Fruit fly (Drosophila melanogaster) whole organism, embryonic: ENCODE measurements around the gene CG7298.

Experiments
- Antp ChIP-seq: fragments of 200-800 bp; sonication (Bioruptor generic); optimal IDR thresholded peaks from 3 replicates; lab custom pipeline; 2016; ENCODE audit warnings: missing biosample characterization, missing genetic modification characterization
- B-H2 ChIP-seq: fragments of 200-800 bp; sonication (Bioruptor generic); optimal IDR thresholded peaks from 2 replicates; lab custom pipeline; 2018; ENCODE audit warnings: missing biosample characterization, mild to moderate bottlenecking, missing genetic modification characterization
- BtbVII ChIP-seq: fragments of 200-800 bp; sonication (Bioruptor generic); optimal IDR thresholded peaks from 3 replicates; lab custom pipeline; 2017; ENCODE audit warnings: missing biosample characterization, mild to moderate bottlenecking, missing genetic modification characterization
- CG10366 ChIP-seq: fragments of 200-800 bp; sonication (Bioruptor generic); IDR thresholded peaks from 2 replicates; pipeline ENCODE4 v1.3.6; 2022; ENCODE audit warnings: missing biosample characterization, missing genetic modification characterization
- CG11085 ChIP-seq: fragments of 200-800 bp; sonication (Bioruptor generic); IDR thresholded peaks from 2 replicates; pipeline ENCODE4 v1.3.6; 2022; ENCODE audit warnings: missing biosample characterization, missing genetic modification characterization
- CG11247 ChIP-seq: fragments of 200-800 bp; sonication (Bioruptor generic); IDR thresholded peaks from 2 replicates; pipeline ENCODE4 v1.3.6; 2022; ENCODE audit warnings: missing biosample characterization, missing genetic modification characterization
- CG11560 ChIP-seq: fragments of 200-800 bp; sonication (Bioruptor generic); IDR thresholded peaks from 3 replicates; pipeline ENCODE4 v1.3.6; 2022; ENCODE audit warnings: missing biosample characterization, missing genetic modification characterization
- CG11696 ChIP-seq: fragments of 200-800 bp; sonication (Bioruptor generic); IDR thresholded peaks from 2 replicates; pipeline ENCODE4 v1.3.6; 2022; ENCODE audit warnings: missing biosample characterization, missing genetic modification characterization
- CG12391 ChIP-seq: fragments of 200-800 bp; sonication (Bioruptor generic); optimal IDR thresholded peaks from 3 replicates; lab custom pipeline; 2018; ENCODE audit warnings: missing biosample characterization, mild to moderate bottlenecking, missing genetic modification characterization, moderate library complexity
- CG13424 ChIP-seq: fragments of 200-800 bp; sonication (Bioruptor generic); optimal IDR thresholded peaks from 2 replicates; lab custom pipeline; 2019; ENCODE audit warnings: missing biosample characterization, mild to moderate bottlenecking, missing genetic modification characterization, moderate library complexity
- CG13624 ChIP-seq: fragments of 200-800 bp; sonication (Bioruptor generic); optimal IDR thresholded peaks from 2 replicates; lab custom pipeline; 2016; ENCODE audit warnings: missing biosample characterization, missing genetic modification characterization
- CG15514 ChIP-seq: fragments of 200-800 bp; sonication (Bioruptor generic); optimal IDR thresholded peaks from 3 replicates; lab custom pipeline; 2017; ENCODE audit warnings: missing biosample characterization, missing genetic modification characterization, mild to moderate bottlenecking, moderate library complexity, missing genetic modification reagents
- CG17361 ChIP-seq: fragments of 200-800 bp; sonication (Bioruptor generic); IDR thresholded peaks from 3 replicates; pipeline ENCODE4 v1.3.6; 2022; ENCODE audit warnings: missing biosample characterization, missing genetic modification characterization
- CG17385 ChIP-seq: fragments of 200-800 bp; sonication (Bioruptor generic); optimal IDR thresholded peaks from 3 replicates; lab custom pipeline; 2018; ENCODE audit warnings: missing biosample characterization, mild to moderate bottlenecking, missing genetic modification characterization
- CG17829 ChIP-seq: fragments of 200-800 bp; optimal IDR thresholded peaks from 2 replicates; lab custom pipeline; 2019; ENCODE audit warnings: missing biosample characterization, mild to moderate bottlenecking, missing genetic modification characterization, moderate library complexity
- CG18599 ChIP-seq: fragments of 200-800 bp; sonication (Bioruptor generic); optimal IDR thresholded peaks from 3 replicates; lab custom pipeline; 2017; ENCODE audit warnings: missing biosample characterization, missing genetic modification characterization, mild to moderate bottlenecking, moderate library complexity, missing genetic modification reagents
- CG18764 ChIP-seq: fragments of 200-800 bp; sonication (Bioruptor generic); optimal IDR thresholded peaks from 3 replicates; lab custom pipeline; 2016; ENCODE audit warnings: missing biosample characterization, missing genetic modification characterization
- CG2199 ChIP-seq: fragments of 200-800 bp; sonication (Bioruptor generic); IDR thresholded peaks from 3 replicates; pipeline ENCODE4 v1.3.6; 2022; ENCODE audit warnings: missing biosample characterization, missing genetic modification characterization
- CG2712 ChIP-seq: fragments of 200-800 bp; optimal IDR thresholded peaks from 3 replicates; lab custom pipeline; 2019; ENCODE audit warnings: missing biosample characterization, mild to moderate bottlenecking, missing genetic modification characterization, moderate library complexity
- CG2889 ChIP-seq: fragments of 200-800 bp; sonication (Bioruptor generic); IDR thresholded peaks from 3 replicates; pipeline ENCODE4 v1.3.6; 2022; ENCODE audit warnings: missing biosample characterization, missing genetic modification characterization
- CG31441 ChIP-seq: fragments of 200-800 bp; sonication (Bioruptor generic); IDR thresholded peaks from 2 replicates; pipeline ENCODE4 v1.3.6; 2022; ENCODE audit warnings: missing biosample characterization, missing genetic modification characterization
- Dfd ChIP-seq, 2 experiments: fragments of >200 bp; optimal IDR thresholded peaks; 2 replicates each; lab custom pipeline; 2017; ENCODE audit warnings: missing biosample characterization in 2 of 2, missing genetic modification characterization in 2 of 2
- Fer1 ChIP-seq: fragments of 200-800 bp; sonication (Bioruptor generic); optimal IDR thresholded peaks from 2 replicates; lab custom pipeline; 2017; ENCODE audit warnings: missing biosample characterization, mild to moderate bottlenecking, missing genetic modification characterization
- Hmr ChIP-seq: fragments of 200-800 bp; sonication (Bioruptor generic); optimal IDR thresholded peaks from 3 replicates; lab custom pipeline; 2017; ENCODE audit warnings: mild to moderate bottlenecking, missing biosample characterization, missing genetic modification reagents, missing genetic modification characterization
- MTF-1 ChIP-seq: fragments of 200-800 bp; sonication (Bioruptor generic); optimal IDR thresholded peaks from 2 replicates; lab custom pipeline; 2018; ENCODE audit warnings: missing biosample characterization, mild to moderate bottlenecking, missing genetic modification characterization, borderline replicate concordance
- Optix ChIP-seq: fragments of 200-800 bp; sonication (Bioruptor generic); IDR thresholded peaks from 3 replicates; pipeline ENCODE4 v1.3.6; 2022; ENCODE audit warnings: missing biosample characterization, missing genetic modification characterization
- PHDP ChIP-seq: fragments of 200-800 bp; sonication (Bioruptor generic); optimal IDR thresholded peaks from 3 replicates; lab custom pipeline; 2018; ENCODE audit warnings: missing biosample characterization, mild to moderate bottlenecking, missing genetic modification characterization, moderate library complexity
- Poxn ChIP-seq: fragments of 200-800 bp; sonication (Bioruptor generic); IDR thresholded peaks from 2 replicates; pipeline ENCODE4 v1.3.6; 2022; ENCODE audit warnings: missing biosample characterization, missing genetic modification characterization
- Vsx1 ChIP-seq: fragments of 200-800 bp; sonication (Bioruptor generic); optimal IDR thresholded peaks from 2 replicates; lab custom pipeline; 2017; ENCODE audit warnings: missing biosample characterization, mild to moderate bottlenecking, missing genetic modification characterization, missing genetic modification reagents
- ac ChIP-seq: fragments of 200-800 bp; sonication (Bioruptor generic); optimal IDR thresholded peaks from 3 replicates; lab custom pipeline; 2017; ENCODE audit warnings: missing biosample characterization, mild to moderate bottlenecking, missing genetic modification characterization
- ato ChIP-seq: fragments of 200-800 bp; sonication (Bioruptor generic); IDR thresholded peaks from 2 replicates; pipeline ENCODE4 v1.3.6; 2022; ENCODE audit warnings: missing biosample characterization, missing genetic modification characterization; ENCODE audit not compliant: partially characterized antibody
- caup ChIP-seq: fragments of 200-800 bp; sonication (Bioruptor generic); optimal IDR thresholded peaks from 3 replicates; lab custom pipeline; 2017; ENCODE audit warnings: missing biosample characterization, mild to moderate bottlenecking, missing genetic modification characterization, moderate library complexity; ENCODE audit not compliant: severe bottlenecking
- chinmo ChIP-seq: fragments of 200-800 bp; sonication (Bioruptor generic); IDR thresholded peaks from 4 replicates; pipeline ENCODE4 v1.3.6; 2022; ENCODE audit warnings: missing biosample characterization, missing genetic modification characterization; ENCODE audit not compliant: partially characterized antibody
- dm ChIP-seq: fragments of 200-800 bp; sonication (Bioruptor generic); optimal IDR thresholded peaks from 3 replicates; lab custom pipeline; 2016; ENCODE audit warnings: missing biosample characterization, missing genetic modification characterization
- dysf ChIP-seq: fragments of 200-800 bp; sonication (Bioruptor generic); IDR thresholded peaks from 3 replicates; pipeline ENCODE4 v1.3.6; 2022; ENCODE audit warnings: missing biosample characterization, missing genetic modification characterization
- en ChIP-seq: fragments of 200-800 bp; sonication (Bioruptor generic); optimal IDR thresholded peaks from 2 replicates; lab custom pipeline; 2016; ENCODE audit warnings: missing biosample characterization, missing genetic modification characterization
- fd3F ChIP-seq: fragments of 200-800 bp; sonication (Bioruptor generic); optimal IDR thresholded peaks from 2 replicates; lab custom pipeline; 2018; ENCODE audit warnings: missing biosample characterization, mild to moderate bottlenecking, missing genetic modification characterization, moderate library complexity
- gce ChIP-seq: fragments of 200-800 bp; sonication (Bioruptor generic); IDR thresholded peaks from 3 replicates; pipeline ENCODE4 v1.3.6; 2022; ENCODE audit warnings: missing biosample characterization, missing genetic modification characterization
- grau ChIP-seq: fragments of 200-800 bp; optimal IDR thresholded peaks from 3 replicates; lab custom pipeline; 2019; ENCODE audit warnings: missing biosample characterization, mild to moderate bottlenecking, missing genetic modification characterization, moderate library complexity
- luna ChIP-seq: fragments of 200-800 bp; sonication (Bioruptor generic); optimal IDR thresholded peaks from 2 replicates; lab custom pipeline; 2016; ENCODE audit warnings: missing biosample characterization, missing genetic modification characterization
- oc ChIP-seq: fragments of 200-800 bp; sonication (Bioruptor generic); optimal IDR thresholded peaks from 2 replicates; lab custom pipeline; 2018; ENCODE audit warnings: missing biosample characterization, mild to moderate bottlenecking, missing genetic modification characterization, moderate library complexity
- odd ChIP-seq: fragments of 200-800 bp; sonication (Bioruptor generic); optimal IDR thresholded peaks from 2 replicates; lab custom pipeline; 2017; ENCODE audit warnings: missing biosample characterization, mild to moderate bottlenecking, missing genetic modification characterization
- onecut ChIP-seq: fragments of 200-800 bp; sonication (Bioruptor generic); IDR thresholded peaks from 2 replicates; pipeline ENCODE4 v1.3.6; 2022; ENCODE audit warnings: missing biosample characterization, missing genetic modification characterization
- seq ChIP-seq: fragments of 200-800 bp; sonication (Bioruptor generic); IDR thresholded peaks from 2 replicates; pipeline ENCODE4 v1.3.6; 2022; ENCODE audit warnings: missing biosample characterization, missing genetic modification characterization
- sisA ChIP-seq: fragments of 200-800 bp; sonication (Bioruptor generic); IDR thresholded peaks from 2 replicates; pipeline ENCODE4 v1.3.6; 2022; ENCODE audit warnings: missing biosample characterization, missing genetic modification characterization
- so ChIP-seq: fragments of 200-800 bp; sonication (Bioruptor generic); IDR thresholded peaks from 3 replicates; pipeline ENCODE4 v1.3.6; 2022; ENCODE audit warnings: missing biosample characterization, missing genetic modification characterization

CG7298 gene

dm6 chr3L:20192872-20193747, 10.4 kb downstream of the CG7298 start (continued):
- no peak for TF ChIP-seq Antp
- no peak for TF ChIP-seq Fer1 (GFP tag; lab: Kevin White, UChicago)
- TF ChIP-seq CG11696 (GFP tag; lab: Robert Waterston, UW), result no peak
- TF ChIP-seq dm (GFP tag; lab: Kevin White, UChicago), result no peak
- no peak for TF ChIP-seq ato
- TF ChIP-seq CG2712 (tag; lab: Kevin White, UChicago), result no peak
- TF ChIP-seq CG11247, result no peak
- no peak for TF ChIP-seq CG15514 (GFP tag; lab: Kevin White, UChicago)
- TF ChIP-seq ac, result no peak
- no peak for TF ChIP-seq fd3F (GFP tag; lab: Kevin White, UChicago)
- no peak for TF ChIP-seq odd (GFP tag; lab: Kevin White, UChicago)
- TF ChIP-seq grau (tag; lab: Kevin White, UChicago), result peak; percentile 59
- no peak for TF ChIP-seq Hmr (GFP tag; lab: Kevin White, UChicago)
- no peak for TF ChIP-seq CG17829 (tag; lab: Kevin White, UChicago)
- TF ChIP-seq CG13424 (tag; lab: Kevin White, UChicago), result no peak
- no peak for TF ChIP-seq CG18599 (GFP tag; lab: Kevin White, UChicago)
- 0 out of 4 replicates have a peak, but pooled peaks have one; percentile 51 for TF ChIP-seq chinmo (GFP tag; lab: Robert Waterston, UW)
- no peak for TF ChIP-seq CG17385 (GFP tag; lab: Kevin White, UChicago)
- TF ChIP-seq Vsx1 (GFP tag; lab: Kevin White, UChicago), result no peak
- TF ChIP-seq CG2199 (GFP tag; lab: Robert Waterston, UW), result no peak
- no peak for TF ChIP-seq CG11085 (GFP tag; lab: Robert Waterston, UW)
- no peak for TF ChIP-seq CG18764 (GFP tag; lab: Kevin White, UChicago)

dm6 chr3L:20191848-20192247, 11.6 kb downstream of the CG7298 start:
- TF ChIP-seq CG2889 (GFP tag; lab: Robert Waterston, UW) (no peak), CG17361 (no peak), PHDP (no peak), dysf (GFP tag; lab: Robert Waterston, UW) (no peak), Dfd (GFP tag; optimal IDR thresholded peaks at IDR 0.05; lab: Kevin White, UChicago) (peak in 1 of 2 experiments; percentile 64)
- TF ChIP-seq, all 482 proteins: peak for 1

- TF ChIP-seq Optix (no peak), CG31441 (GFP tag; lab: Robert Waterston, UW) (no peak), CG11560 (tag; lab: Robert Waterston, UW) (no peak), en (GFP tag; lab: Kevin White, UChicago) (no peak), MTF-1 (no peak), luna (GFP tag; lab: Kevin White, UChicago) (no peak), so (peak; percentile 36; the same call in 1 of the 3 replicates), CG10366 (no peak), gce (GFP tag; lab: Robert Waterston, UW) (no peak), CG13624 (GFP tag; lab: Kevin White, UChicago) (no peak), CG12391 (tag; lab: Kevin White, UChicago) (no peak), Poxn (GFP tag; lab: Robert Waterston, UW) (no peak), oc (no peak), onecut (GFP tag; lab: Robert Waterston, UW) (peak; percentile 7; the same call in 1 of the 2 replicates), BtbVII (peak; percentile 49), odd (GFP tag; lab: Kevin White, UChicago) (no peak), B-H2 (GFP tag; lab: Kevin White, UChicago) (peak; percentile 40), sisA (no peak), caup (GFP tag; lab: Kevin White, UChicago) (peak; percentile 31), seq (GFP tag; lab: Robert Waterston, UW) (no peak)
Measured at dm6 chr3L:20187885-20188570, 15.5 kb downstream of the CG7298 start, which contains the start of gene Ssk. TSS of gene Ssk (plus strand) at chr3L:20188522.
